Fruit fly (Drosophila melanogaster): ENCODE measurements around the gene koko.

koko gene

dm6 chr3R:18448059-18448979, 45.5 kb downstream of the koko start (continued):
- TF ChIP-seq CG16779 (tag; optimal IDR thresholded peaks at IDR 0.05) (no peak), CG1621 (tag; optimal IDR thresholded peaks at IDR 0.05) (no peak), Smox (GFP tag; optimal IDR thresholded peaks at IDR 0.05) (peak; percentile 91), OdsH (GFP tag; optimal IDR thresholded peaks at IDR 0.05) (peak; percentile 71), CG10669 (GFP tag; optimal IDR thresholded peaks at IDR 0.05) (no peak), Eip78C (GFP tag) (peak; percentile 90), fkh (GFP tag; optimal IDR thresholded peaks at IDR 0.05) (no peak), Met (GFP tag; optimal IDR thresholded peaks at IDR 0.05) (peak; percentile 92), Eip75B (GFP tag; optimal IDR thresholded peaks at IDR 0.05) (peak; percentile 46), CG8319 (GFP tag; optimal IDR thresholded peaks at IDR 0.05) (no peak), vri (GFP tag; optimal IDR thresholded peaks at IDR 0.05) (peak; percentile 72), achi (GFP tag; optimal IDR thresholded peaks at IDR 0.05) (peak; percentile 46), CG4318 (GFP tag; optimal IDR thresholded peaks at IDR 0.05) (peak; percentile 41), Hr4 (GFP tag; optimal IDR thresholded peaks at IDR 0.05) (peak; percentile 81), eg (GFP tag; IDR thresholded peaks at IDR 0.05) (peak; percentile 30; the same call in 2 of the 3 replicates), CG6854 (GFP tag; optimal IDR thresholded peaks at IDR 0.05) (peak; percentile 43), CG34406 (GFP tag; optimal IDR thresholded peaks at IDR 0.05) (peak; percentile 50), ss (GFP tag; optimal IDR thresholded peaks at IDR 0.05) (no peak), CG6163 (GFP tag; IDR thresholded peaks at IDR 0.05) (peak; percentile 27; the same call in 1 of the 3 replicates), net (GFP tag; optimal IDR thresholded peaks at IDR 0.05) (peak; percentile 37)

DNA sequence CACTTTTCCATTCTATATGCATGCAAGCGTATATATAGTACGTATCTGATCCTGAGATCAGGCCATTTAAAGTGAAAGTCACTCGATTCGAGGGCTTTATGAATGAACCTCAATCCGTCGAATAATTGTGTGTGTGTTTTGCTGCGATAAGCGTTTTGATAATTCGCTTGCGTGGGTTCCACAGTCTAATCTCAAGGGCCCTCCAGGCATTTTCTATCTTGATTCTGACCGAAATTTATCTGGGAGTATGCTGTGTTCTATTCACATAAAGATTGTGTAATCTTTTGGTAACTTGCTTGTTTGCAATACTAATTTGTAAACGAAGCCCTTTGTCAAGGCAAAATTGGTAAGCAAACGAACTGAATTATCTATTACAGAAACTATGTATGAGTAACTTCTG, 46.4 kb downstream of the koko start:
- TF ChIP-seq CG8319 (GFP tag; optimal IDR thresholded peaks at IDR 0.05) = no peak
- no peak for TF ChIP-seq fd59A (GFP tag; optimal IDR thresholded peaks at IDR 0.05)
- TF ChIP-seq acj6 (GFP tag; optimal IDR thresholded peaks at IDR 0.05) = no peak
- TF ChIP-seq Eip75B (GFP tag; optimal IDR thresholded peaks at IDR 0.05) = no peak
- TF ChIP-seq CG16779 (tag; optimal IDR thresholded peaks at IDR 0.05) = no peak
- TF ChIP-seq Hr39 (GFP tag; optimal IDR thresholded peaks at IDR 0.05) = no peak
- no peak for TF ChIP-seq CG6792 (GFP tag; optimal IDR thresholded peaks at IDR 0.05)
- TF ChIP-seq CG8119 (GFP tag; IDR thresholded peaks at IDR 0.05) = no peak
- no peak for TF ChIP-seq dsx (GFP tag; optimal IDR thresholded peaks at IDR 0.05; ENCODE audit: poor library complexity, severe bottlenecking)
- TF ChIP-seq topi (GFP tag; optimal IDR thresholded peaks at IDR 0.05) = no peak
- TF ChIP-seq eg (GFP tag; IDR thresholded peaks at IDR 0.05) = no peak

DNA sequence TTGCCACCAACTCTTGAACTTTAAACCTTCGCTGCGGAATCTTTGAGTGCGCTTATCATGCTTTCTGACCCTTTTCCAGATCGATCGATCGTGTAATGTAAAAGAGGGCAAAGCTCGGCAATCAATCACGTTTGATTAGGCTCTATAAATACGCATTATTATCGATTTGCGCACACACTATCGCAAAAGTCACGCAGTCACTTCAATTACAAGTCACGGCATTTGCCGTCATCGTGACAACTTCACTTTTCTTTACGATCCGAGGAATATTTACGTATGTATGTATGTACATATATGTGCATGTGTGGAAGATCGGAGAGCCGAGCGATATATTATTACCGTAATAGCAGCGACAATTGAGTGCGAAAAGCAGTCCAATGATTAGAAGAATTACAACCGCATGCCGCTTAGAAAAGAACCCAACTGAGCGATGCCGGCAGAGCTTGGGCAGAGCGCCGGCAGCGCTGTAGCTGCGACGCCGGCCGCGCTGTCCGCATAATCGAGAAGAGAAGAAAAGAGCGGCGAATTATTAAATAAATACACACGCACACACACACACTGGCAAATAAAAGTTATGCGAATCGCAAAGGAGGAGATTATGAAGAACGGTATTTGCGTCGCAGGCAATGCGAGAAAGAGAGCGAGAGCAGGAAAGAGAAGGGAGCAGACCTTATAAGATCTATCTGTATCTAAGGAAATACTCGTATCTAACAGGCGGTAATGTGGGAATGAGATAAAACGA, 47.2 kb downstream of the koko start:
- peak; percentile 47 for TF ChIP-seq svp (GFP tag)
- no peak for TF ChIP-seq CG3032 (tag; optimal IDR thresholded peaks at IDR 0.05)
- TF ChIP-seq fd59A (GFP tag; optimal IDR thresholded peaks at IDR 0.05) = no peak
- TF ChIP-seq Smox (GFP tag; optimal IDR thresholded peaks at IDR 0.05) = no peak
- peak; percentile 57 for TF ChIP-seq vri (GFP tag; optimal IDR thresholded peaks at IDR 0.05)
- TF ChIP-seq eg (GFP tag; IDR thresholded peaks at IDR 0.05) = no peak
- no peak for TF ChIP-seq CG11762 (GFP tag; optimal IDR thresholded peaks at IDR 0.05; ENCODE audit: insufficient read depth)
- TF ChIP-seq Met (GFP tag; optimal IDR thresholded peaks at IDR 0.05) = no peak
- no peak for TF ChIP-seq Sox15 (GFP tag; optimal IDR thresholded peaks at IDR 0.05)
- TF ChIP-seq CG6276 (GFP tag; optimal IDR thresholded peaks at IDR 0.05) = peak; percentile 1
- peak; percentile 52 for TF ChIP-seq fkh (GFP tag; optimal IDR thresholded peaks at IDR 0.05)
